Worm (Caenorhabditis elegans): ENCODE measurements around the gene col-91.

col-91 gene

DNA sequence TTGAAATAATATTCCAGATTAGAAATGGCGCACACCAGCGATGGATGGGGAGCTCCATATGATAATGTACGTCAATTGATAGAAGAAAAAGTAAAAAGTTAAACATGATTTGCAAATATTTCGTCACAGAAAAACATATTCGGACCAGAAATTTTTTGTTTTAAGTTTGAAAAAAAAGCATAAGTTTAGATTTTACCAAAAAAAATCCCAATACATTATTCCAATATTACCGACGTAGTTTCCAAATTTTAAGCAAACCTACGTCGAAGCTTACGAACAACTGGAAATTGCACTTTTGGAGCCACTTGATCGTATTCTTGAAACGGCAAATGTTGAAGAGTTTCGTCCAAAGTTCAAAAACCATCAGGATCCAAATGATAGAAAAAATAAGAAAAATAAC, 30.8 kb downstream of the col-91 start, which contains the start of gene henn-1:
Gene henn-1, plus strand, starts transcription at position 18 of the 400 bp plus-strand sequence.
- TF ChIP-seq nhr-21 (tag; optimal IDR thresholded peaks at IDR 0.05) = no peak
- no peak for TF ChIP-seq sma-3 (GFP tag; optimal IDR thresholded peaks at IDR 0.05)
- no peak for TF ChIP-seq nhr-25 (tag; optimal IDR thresholded peaks at IDR 0.05)
- TF ChIP-seq nhr-23 (tag; optimal IDR thresholded peaks at IDR 0.05) = no peak
- TF ChIP-seq elt-3 (tag; optimal IDR thresholded peaks at IDR 0.05) = no peak
- TF ChIP-seq sma-9 (GFP tag; optimal IDR thresholded peaks at IDR 0.05) = no peak
- no peak for TF ChIP-seq sma-9 (tag; optimal IDR thresholded peaks at IDR 0.05)
- no peak for TF ChIP-seq egl-27 (tag; optimal IDR thresholded peaks at IDR 0.05)

DNA sequence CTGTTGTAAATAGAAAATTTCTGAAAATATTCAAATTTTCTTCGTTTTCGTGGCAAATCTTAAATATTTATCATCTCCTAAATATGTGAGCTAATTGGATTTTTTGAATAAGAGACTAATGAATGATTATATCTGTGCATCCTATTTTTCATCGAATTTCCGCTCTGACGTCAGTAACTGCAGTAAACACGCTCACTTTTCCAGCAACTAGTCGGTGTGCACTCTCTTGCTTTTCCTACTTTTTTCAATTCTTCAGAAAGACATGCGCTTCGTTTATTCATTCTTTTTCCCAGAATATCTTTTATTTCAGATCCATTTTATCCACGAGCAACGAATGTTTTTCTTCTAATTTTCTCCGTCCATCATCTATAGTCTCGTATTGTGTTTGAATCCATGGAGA, 34.0 kb downstream of the col-91 start:
- TF ChIP-seq sma-9 (GFP tag; optimal IDR thresholded peaks at IDR 0.05) (peak; percentile 8), sma-9 (tag; optimal IDR thresholded peaks at IDR 0.05) (no peak), unc-55 (GFP tag; optimal IDR thresholded peaks at IDR 0.05) (no peak), nhr-10 (tag; optimal IDR thresholded peaks at IDR 0.05) (no peak), lsy-2 (tag; optimal IDR thresholded peaks at IDR 0.05) (peak in 1 of 2 experiments; percentile 57), nhr-11 (tag; optimal IDR thresholded peaks at IDR 0.05) (no peak), peb-1 (tag; optimal IDR thresholded peaks at IDR 0.05) (no peak), nhr-77 (tag; optimal IDR thresholded peaks at IDR 0.05) (no peak), nhr-129 (tag; optimal IDR thresholded peaks at IDR 0.05) (peak; percentile 2), nhr-6 (tag; optimal IDR thresholded peaks at IDR 0.05) (peak; percentile 41), mbf-1 (tag; optimal IDR thresholded peaks at IDR 0.05) (no peak), C34F6.9 (tag; optimal IDR thresholded peaks at IDR 0.05) (peak; percentile 48), unc-39 (tag; optimal IDR thresholded peaks at IDR 0.05) (no peak), mab-5 (tag; optimal IDR thresholded peaks at IDR 0.05) (no peak), crh-2 (tag; optimal IDR thresholded peaks at IDR 0.05) (peak; percentile 42), elt-3 (tag; optimal IDR thresholded peaks at IDR 0.05) (no peak), aly-2 (tag; optimal IDR thresholded peaks at IDR 0.05) (no peak)

DNA sequence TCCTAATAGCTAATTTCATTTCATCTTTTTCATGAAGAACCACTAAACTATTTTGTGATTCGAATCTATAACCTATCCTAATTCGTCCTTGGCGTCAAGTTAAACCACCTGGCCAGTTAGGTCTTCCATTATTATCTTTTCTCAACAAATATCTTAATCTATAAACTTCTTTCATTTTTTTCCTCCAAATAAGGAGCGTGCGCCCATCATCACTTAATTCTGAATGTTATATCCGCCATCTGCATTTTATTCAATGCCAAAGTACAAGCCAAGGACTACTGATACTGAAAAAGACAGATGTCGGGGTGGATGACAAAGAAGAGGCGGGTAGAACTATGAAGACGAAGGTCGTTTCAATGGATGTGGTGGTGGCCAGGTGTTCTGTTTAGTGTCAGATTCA, 34.5 kb downstream of the col-91 start:
- TF ChIP-seq nhr-25 (tag; optimal IDR thresholded peaks at IDR 0.05) (peak; percentile 44), nhr-237 (tag; optimal IDR thresholded peaks at IDR 0.05) (no peak), mdl-1 (tag; optimal IDR thresholded peaks at IDR 0.05) (no peak)

DNA sequence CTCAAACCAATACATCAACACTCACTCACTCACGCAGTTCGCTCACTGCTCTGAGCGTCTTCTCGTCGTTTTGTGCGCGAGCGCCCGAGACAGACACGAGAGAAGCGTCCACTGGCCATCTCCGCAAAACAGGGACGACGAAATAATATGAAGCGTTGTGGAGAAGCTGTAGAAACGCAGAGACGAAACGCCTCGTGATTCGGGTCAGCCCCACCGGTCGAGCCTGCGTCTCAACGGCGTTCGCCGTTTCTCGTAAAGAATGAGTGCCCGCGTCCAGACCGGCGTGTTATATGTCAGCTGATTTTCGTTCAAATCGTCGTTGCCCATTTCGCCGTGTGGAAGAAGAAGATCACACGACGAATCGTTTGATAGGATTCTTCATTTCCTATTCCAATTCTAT, 36.0 kb downstream of the col-91 start, which contains the start of gene fbxl-1:
Gene fbxl-1, plus strand, starts transcription at position 320 of the 400 bp plus-strand sequence.
- no peak for TF ChIP-seq ztf-11 (tag; optimal IDR thresholded peaks at IDR 0.05)
- no peak for TF ChIP-seq unc-62 (GFP tag; optimal IDR thresholded peaks at IDR 0.05)
- TF ChIP-seq gmeb-1 (tag; optimal IDR thresholded peaks at IDR 0.05) = peak; percentile 44
- no peak for TF ChIP-seq unc-39 (tag; optimal IDR thresholded peaks at IDR 0.05)
- TF ChIP-seq nhr-129 (tag; optimal IDR thresholded peaks at IDR 0.05) = peak; percentile 91
- TF ChIP-seq ceh-82 (tag; optimal IDR thresholded peaks at IDR 0.05) = no peak
- peak; percentile 66 for TF ChIP-seq zag-1 (tag; optimal IDR thresholded peaks at IDR 0.05)
- TF ChIP-seq nhr-237 (tag; optimal IDR thresholded peaks at IDR 0.05) = no peak
- TF ChIP-seq elt-3 (tag; optimal IDR thresholded peaks at IDR 0.05) = no peak
- TF ChIP-seq elt-1 (tag; optimal IDR thresholded peaks at IDR 0.05) = no peak
- TF ChIP-seq nhr-25 (tag; optimal IDR thresholded peaks at IDR 0.05) = peak; percentile 54
- no peak for TF ChIP-seq nhr-77 (tag; optimal IDR thresholded peaks at IDR 0.05)
- TF ChIP-seq F13H6.1 (tag; optimal IDR thresholded peaks at IDR 0.05) = peak; percentile 87
- TF ChIP-seq nhr-10 (tag; optimal IDR thresholded peaks at IDR 0.05) = no peak
- TF ChIP-seq R02D3.7 (tag; optimal IDR thresholded peaks at IDR 0.05) = no peak
- no peak for TF ChIP-seq alr-1 (tag; optimal IDR thresholded peaks at IDR 0.05)
- peak; percentile 18 for TF ChIP-seq nhr-6 (tag; optimal IDR thresholded peaks at IDR 0.05)
- no peak for TF ChIP-seq ama-1 (optimal IDR thresholded peaks at IDR 0.05)
- peak; percentile 38 for TF ChIP-seq ztf-4 (tag; optimal IDR thresholded peaks at IDR 0.05)
- peak; percentile 66 for TF ChIP-seq nhr-21 (tag; optimal IDR thresholded peaks at IDR 0.05)
- peak; percentile 78 to 92 for TF ChIP-seq mdl-1 (tag; optimal IDR thresholded peaks at IDR 0.05)
- peak; percentile 88 for TF ChIP-seq sem-4 (tag; optimal IDR thresholded peaks at IDR 0.05)
- TF ChIP-seq aly-2 (tag; optimal IDR thresholded peaks at IDR 0.05) = no peak
- no peak for TF ChIP-seq ceh-16 (tag; optimal IDR thresholded peaks at IDR 0.05)
- TF ChIP-seq lin-13 (GFP tag; optimal IDR thresholded peaks at IDR 0.05) = peak; percentile 51
- TF ChIP-seq Y55F3AM.14 (GFP tag; optimal IDR thresholded peaks at IDR 0.05) = peak; percentile 71
- peak; percentile 76 for TF ChIP-seq unc-55 (GFP tag; optimal IDR thresholded peaks at IDR 0.05)
- no peak for TF ChIP-seq mbf-1 (tag; optimal IDR thresholded peaks at IDR 0.05)
- TF ChIP-seq nhr-11 (tag; optimal IDR thresholded peaks at IDR 0.05) = no peak
- no peak for TF ChIP-seq blmp-1 (tag; optimal IDR thresholded peaks at IDR 0.05; ENCODE audit: insufficient read depth)
- TF ChIP-seq peb-1 (tag; optimal IDR thresholded peaks at IDR 0.05) = no peak
- TF ChIP-seq lin-39 (tag; optimal IDR thresholded peaks at IDR 0.05) = no peak
- TF ChIP-seq lin-11 (tag; optimal IDR thresholded peaks at IDR 0.05) = peak; percentile 92
- peak; percentile 30 for TF ChIP-seq egl-27 (tag; optimal IDR thresholded peaks at IDR 0.05)
- peak; percentile 96 for TF ChIP-seq C34F6.9 (tag; optimal IDR thresholded peaks at IDR 0.05)
- TF ChIP-seq snpc-4 (tag; optimal IDR thresholded peaks at IDR 0.05) = peak; percentile 64
- TF ChIP-seq mab-5 (tag; optimal IDR thresholded peaks at IDR 0.05) = peak; percentile 57
- no peak for TF ChIP-seq ZK546.5 (tag; optimal IDR thresholded peaks at IDR 0.05)
- no peak for TF ChIP-seq skn-1 (tag; optimal IDR thresholded peaks at IDR 0.05)
- TF ChIP-seq crh-2 (tag; optimal IDR thresholded peaks at IDR 0.05) = peak; percentile 75
- TF ChIP-seq nhr-23 (tag; optimal IDR thresholded peaks at IDR 0.05) = no peak
- TF ChIP-seq fos-1 (tag; optimal IDR thresholded peaks at IDR 0.05) = peak; percentile 70
- peak in 1 of 2 experiments; percentile 88 for TF ChIP-seq lsy-2 (tag; optimal IDR thresholded peaks at IDR 0.05)
